Fruit fly (Drosophila melanogaster): ENCODE results near the gene CG34355.

CG34355 gene

dm6 chr3R:23803668-23804067 lies at the start of gene CG34355 (continued):
- TF ChIP-seq gsb (GFP tag; IDR thresholded peaks at IDR 0.05) (no peak), shn (GFP tag; optimal IDR thresholded peaks at IDR 0.05) (no peak), gcm (GFP tag; optimal IDR thresholded peaks at IDR 0.05) (peak; percentile 54), Vsx1 (GFP tag; optimal IDR thresholded peaks at IDR 0.05) (no peak), CG10209 (GFP tag; optimal IDR thresholded peaks at IDR 0.05) (no peak), Doc2 (GFP tag; IDR thresholded peaks at IDR 0.05) (no peak), CG7839 (tag; optimal IDR thresholded peaks at IDR 0.05) (no peak), fd102C (GFP tag; optimal IDR thresholded peaks at IDR 0.05) (peak; percentile 33), ems (GFP tag; optimal IDR thresholded peaks at IDR 0.05) (no peak), jigr1 (GFP tag; IDR thresholded peaks at IDR 0.05) (no peak), CG4360 (GFP tag; IDR thresholded peaks at IDR 0.05) (no peak), CG4404 (GFP tag; IDR thresholded peaks at IDR 0.05) (no peak), CG9437 (GFP tag; optimal IDR thresholded peaks at IDR 0.05) (peak; percentile 56), CHES-1-like (GFP tag; optimal IDR thresholded peaks at IDR 0.05) (no peak), ab (GFP tag; optimal IDR thresholded peaks at IDR 0.05) (no peak), p53 (GFP tag; optimal IDR thresholded peaks at IDR 0.05) (no peak), CG32767 (GFP tag; IDR thresholded peaks at IDR 0.05) (no peak), unc-4 (GFP tag; IDR thresholded peaks at IDR 0.05; ENCODE audit: partially characterized antibody) (no peak), CG6683 (GFP tag; optimal IDR thresholded peaks at IDR 0.05) (no peak), mirr (GFP tag; optimal IDR thresholded peaks at IDR 0.05) (no peak), CG2199 (GFP tag; IDR thresholded peaks at IDR 0.05) (no peak), HmgD (GFP tag; optimal IDR thresholded peaks at IDR 0.05) (no peak), CG1602 (GFP tag; optimal IDR thresholded peaks at IDR 0.05) (no peak), grn (GFP tag; optimal IDR thresholded peaks at IDR 0.05) (no peak), Atf3 (GFP tag; optimal IDR thresholded peaks at IDR 0.05) (no peak), CG10274 (GFP tag; optimal IDR thresholded peaks at IDR 0.05) (no peak), crp (GFP tag; optimal IDR thresholded peaks at IDR 0.05) (no peak), exex (tag; optimal IDR thresholded peaks at IDR 0.05) (no peak), Pdp1 (GFP tag; optimal IDR thresholded peaks at IDR 0.05) (no peak), scrt (GFP tag; optimal IDR thresholded peaks at IDR 0.05) (no peak), bsh (GFP tag; optimal IDR thresholded peaks at IDR 0.05) (peak in 1 of 2 experiments; percentile 58), CG13775 (GFP tag; optimal IDR thresholded peaks at IDR 0.05) (peak; percentile 47), fd3F (GFP tag; optimal IDR thresholded peaks at IDR 0.05) (no peak), CG8281 (tag; optimal IDR thresholded peaks at IDR 0.05) (no peak), peb (GFP tag; IDR thresholded peaks at IDR 0.05) (no peak), CG11456 (GFP tag; IDR thresholded peaks at IDR 0.05) (no peak), Xrp1 (GFP tag; IDR thresholded peaks at IDR 0.05) (no peak), eve (GFP tag; optimal IDR thresholded peaks at IDR 0.05) (no peak), CG4730 (GFP tag; IDR thresholded peaks at IDR 0.05) (no peak), CG10543 (GFP tag; optimal IDR thresholded peaks at IDR 0.05) (no peak), CG32772 (GFP tag; IDR thresholded peaks at IDR 0.05) (no peak), Adf1 (GFP tag; IDR thresholded peaks at IDR 0.05) (no peak), CG7556 (GFP tag; optimal IDR thresholded peaks at IDR 0.05) (no peak), trh (GFP tag; optimal IDR thresholded peaks at IDR 0.05) (no peak), CG17328 (GFP tag; IDR thresholded peaks at IDR 0.05) (peak; percentile 70), unpg (GFP tag; optimal IDR thresholded peaks at IDR 0.05) (no peak), sob (GFP tag; IDR thresholded peaks at IDR 0.05) (no peak), nerfin-2 (GFP tag; IDR thresholded peaks at IDR 0.05; ENCODE audit: partially characterized antibody) (no peak), TFAM (GFP tag; optimal IDR thresholded peaks at IDR 0.05) (no peak), hth (optimal IDR thresholded peaks at IDR 0.05) (no peak), ewg (GFP tag; optimal IDR thresholded peaks at IDR 0.05) (no peak), en (GFP tag; optimal IDR thresholded peaks at IDR 0.05) (no peak)

Data from whole organism, embryonic.